Fruit fly (Drosophila melanogaster) whole organism, embryonic: Measurements from ENCODE around the gene TfIIA-S.

Experiments
- CG12104 ChIP-seq: fragments of 200-800 bp; sonication (Bioruptor generic); optimal IDR thresholded peaks from 3 replicates; lab custom pipeline; 2016; ENCODE audit warnings: missing biosample characterization, missing genetic modification characterization
- HmgD ChIP-seq: fragments of 200-800 bp; sonication (Bioruptor generic); optimal IDR thresholded peaks from 3 replicates; lab custom pipeline; 2016; ENCODE audit warnings: missing biosample characterization, missing genetic modification characterization
- sens ChIP-seq: fragments of 200-800 bp; sonication (Bioruptor generic); peaks from one replicate; lab custom pipeline; 2016; ENCODE audit warnings: missing biosample characterization, missing genetic modification characterization

dm6 chr3R:23886270-23887095, 4.4 kb downstream of the TfIIA-S start:
- TF ChIP-seq CG12104 (GFP tag; lab: Kevin White, UChicago) = peak; percentile 74
- no peak for TF ChIP-seq HmgD (GFP tag; lab: Kevin White, UChicago)
- TF ChIP-seq sens (GFP tag; lab: Kevin White, UChicago) = peak; percentile 99
